Fruit fly (Drosophila melanogaster) whole organism, embryonic: ENCODE measurements around the gene CG12310.
A peak's percentile ranks its signal among the peaks of the same experiment; 100 is the strongest.

Experiments used
- ATbp ChIP-seq: fragments of 200-800 bp; sonication (Bioruptor generic); optimal IDR thresholded peaks from 2 replicates; lab custom pipeline; 2017; ENCODE audit warnings: missing biosample characterization, mild to moderate bottlenecking, missing genetic modification characterization, missing genetic modification reagents
- Aef1 ChIP-seq: fragments of 200-800 bp; sonication (Bioruptor generic); IDR thresholded peaks from 3 replicates; pipeline ENCODE4 v1.3.6; 2022; ENCODE audit warnings: missing biosample characterization, missing genetic modification characterization
- Atf6 ChIP-seq: fragments of 200-800 bp; sonication (Bioruptor generic); IDR thresholded peaks from 2 replicates; pipeline ENCODE4 v1.3.6; 2022; ENCODE audit warnings: missing biosample characterization, missing genetic modification characterization
- B-H2 ChIP-seq: fragments of 200-800 bp; sonication (Bioruptor generic); optimal IDR thresholded peaks from 2 replicates; lab custom pipeline; 2018; ENCODE audit warnings: missing biosample characterization, mild to moderate bottlenecking, missing genetic modification characterization
- CG1233 ChIP-seq: fragments of 200-800 bp; sonication (Bioruptor generic); optimal IDR thresholded peaks from 4 replicates; lab custom pipeline; 2018; ENCODE audit warnings: missing biosample characterization, mild to moderate bottlenecking, missing genetic modification characterization
- CG12744 ChIP-seq: fragments of 200-800 bp; sonication (Bioruptor generic); optimal IDR thresholded peaks from 2 replicates; lab custom pipeline; 2016; ENCODE audit warnings: missing biosample characterization, missing genetic modification characterization
- CG14667 ChIP-seq: fragments of 200-800 bp; sonication (Bioruptor generic); IDR thresholded peaks from 2 replicates; pipeline ENCODE4 v1.3.6; 2022; ENCODE audit warnings: missing biosample characterization, missing genetic modification characterization
- CG1603 ChIP-seq: fragments of 200-800 bp; sonication (Bioruptor generic); optimal IDR thresholded peaks from 2 replicates; lab custom pipeline; 2019; ENCODE audit warnings: missing biosample characterization, mild to moderate bottlenecking, missing genetic modification characterization, moderate library complexity
- CG16815 ChIP-seq: fragments of 200-800 bp; sonication (Bioruptor generic); optimal IDR thresholded peaks from 3 replicates; lab custom pipeline; 2017; ENCODE audit warnings: missing biosample characterization, mild to moderate bottlenecking, missing genetic modification characterization
- CG17802 ChIP-seq: fragments of 200-800 bp; sonication (Bioruptor generic); optimal IDR thresholded peaks from 2 replicates; lab custom pipeline; 2018; ENCODE audit warnings: missing biosample characterization, mild to moderate bottlenecking, missing genetic modification characterization, moderate library complexity
- CG1792 ChIP-seq: fragments of 200-800 bp; sonication (Bioruptor generic); optimal IDR thresholded peaks from 2 replicates; lab custom pipeline; 2016; ENCODE audit warnings: missing biosample characterization, missing genetic modification characterization
- CG18764 ChIP-seq: fragments of 200-800 bp; sonication (Bioruptor generic); optimal IDR thresholded peaks from 3 replicates; lab custom pipeline; 2016; ENCODE audit warnings: missing biosample characterization, missing genetic modification characterization
- CG2202 ChIP-seq: fragments of 200-800 bp; sonication (Bioruptor generic); optimal IDR thresholded peaks from 2 replicates; lab custom pipeline; 2018; ENCODE audit warnings: missing biosample characterization, mild to moderate bottlenecking, missing genetic modification characterization
- CG3281 ChIP-seq: fragments of 200-800 bp; sonication (Bioruptor generic); optimal IDR thresholded peaks from 3 replicates; lab custom pipeline; 2017; ENCODE audit warnings: missing biosample characterization, mild to moderate bottlenecking, missing genetic modification characterization
- CG4617 ChIP-seq: fragments of 200-800 bp; sonication (Bioruptor generic); optimal IDR thresholded peaks from 3 replicates; lab custom pipeline; 2016; ENCODE audit warnings: missing biosample characterization, missing genetic modification characterization, borderline replicate concordance
- CG6175 ChIP-seq: fragments of 200-800 bp; sonication (Bioruptor generic); IDR thresholded peaks from 3 replicates; pipeline ENCODE4 v1.3.6; 2022; ENCODE audit warnings: missing biosample characterization, missing genetic modification characterization
- CG6813 ChIP-seq: fragments of 200-800 bp; sonication (Bioruptor generic); optimal IDR thresholded peaks from 2 replicates; lab custom pipeline; 2017; ENCODE audit warnings: missing biosample characterization, missing genetic modification characterization, mild to moderate bottlenecking, moderate library complexity, missing genetic modification reagents
- CG6854 ChIP-seq: fragments of 200-800 bp; sonication (Bioruptor generic); optimal IDR thresholded peaks from 3 replicates; lab custom pipeline; 2017; ENCODE audit warnings: missing biosample characterization, mild to moderate bottlenecking, missing genetic modification characterization
- CG7271 ChIP-seq: fragments of 200-800 bp; sonication (Bioruptor generic); optimal IDR thresholded peaks from 2 replicates; lab custom pipeline; 2018; ENCODE audit warnings: missing biosample characterization, mild to moderate bottlenecking, missing genetic modification characterization, moderate library complexity
- CG7839 ChIP-seq: fragments of 200-800 bp; sonication (Bioruptor generic); optimal IDR thresholded peaks from 3 replicates; lab custom pipeline; 2018; ENCODE audit warnings: missing biosample characterization, mild to moderate bottlenecking, missing genetic modification characterization, moderate library complexity
- Dbx ChIP-seq: fragments of 200-800 bp; sonication (Bioruptor generic); IDR thresholded peaks from 3 replicates; pipeline ENCODE4 v1.3.6; 2022; ENCODE audit warnings: missing biosample characterization, missing genetic modification characterization
- Fer1 ChIP-seq: fragments of 200-800 bp; sonication (Bioruptor generic); optimal IDR thresholded peaks from 2 replicates; lab custom pipeline; 2017; ENCODE audit warnings: missing biosample characterization, mild to moderate bottlenecking, missing genetic modification characterization
- Fer2 ChIP-seq: fragments of 200-800 bp; sonication (Bioruptor generic); optimal IDR thresholded peaks from 2 replicates; lab custom pipeline; 2018; ENCODE audit warnings: missing biosample characterization, mild to moderate bottlenecking, missing genetic modification characterization, moderate library complexity
- Fer3 ChIP-seq: fragments of 200-800 bp; sonication (Bioruptor generic); optimal IDR thresholded peaks from 2 replicates; lab custom pipeline; 2018; ENCODE audit warnings: missing biosample characterization, mild to moderate bottlenecking, missing genetic modification characterization, moderate library complexity
- HLH3B ChIP-seq: fragments of 200-800 bp; sonication (Bioruptor generic); IDR thresholded peaks from 2 replicates; pipeline ENCODE4 v1.3.6; 2022; ENCODE audit warnings: missing biosample characterization, missing genetic modification characterization
- HLH4C ChIP-seq: fragments of 200-800 bp; sonication (Bioruptor generic); IDR thresholded peaks from 3 replicates; pipeline ENCODE4 v1.3.6; 2022; ENCODE audit warnings: missing biosample characterization, missing genetic modification characterization; ENCODE audit not compliant: partially characterized antibody
- HmgZ ChIP-seq: fragments of 200-800 bp; sonication (Bioruptor generic); optimal IDR thresholded peaks from 2 replicates; lab custom pipeline; 2018; ENCODE audit warnings: missing biosample characterization, mild to moderate bottlenecking, missing genetic modification characterization
- NC2α ChIP-seq: fragments of 200-800 bp; sonication (Bioruptor generic); optimal IDR thresholded peaks from 2 replicates; lab custom pipeline; 2016; ENCODE audit warnings: missing biosample characterization, missing genetic modification characterization
- Sry-β ChIP-seq: fragments of 200-800 bp; sonication (Bioruptor generic); optimal IDR thresholded peaks from 2 replicates; lab custom pipeline; 2018; ENCODE audit warnings: missing biosample characterization, mild to moderate bottlenecking, missing genetic modification characterization, moderate library complexity
- Sry-δ ChIP-seq: fragments of 200-800 bp; sonication (Bioruptor generic); optimal IDR thresholded peaks from 2 replicates; lab custom pipeline; 2016; ENCODE audit warnings: missing biosample characterization, missing genetic modification characterization
- aop ChIP-seq: fragments of 200-800 bp; sonication (Bioruptor generic); IDR thresholded peaks from 2 replicates; pipeline ENCODE4 v1.3.6; 2022; ENCODE audit warnings: missing biosample characterization, missing genetic modification characterization
- br ChIP-seq: fragments of >200 bp; optimal IDR thresholded peaks from 2 replicates; lab custom pipeline; 2017
- cwo ChIP-seq: fragments of 200-800 bp; sonication (Bioruptor generic); optimal IDR thresholded peaks from 3 replicates; lab custom pipeline; 2017; ENCODE audit warnings: missing biosample characterization, missing genetic modification characterization, mild to moderate bottlenecking, moderate library complexity, missing genetic modification reagents
- dysf ChIP-seq: fragments of 200-800 bp; sonication (Bioruptor generic); IDR thresholded peaks from 3 replicates; pipeline ENCODE4 v1.3.6; 2022; ENCODE audit warnings: missing biosample characterization, missing genetic modification characterization
- gcm2 ChIP-seq: fragments of 200-800 bp; sonication (Bioruptor generic); optimal IDR thresholded peaks from 2 replicates; lab custom pipeline; 2016; ENCODE audit warnings: missing biosample characterization, missing genetic modification characterization
- jing ChIP-seq: fragments of 200-800 bp; sonication (Bioruptor generic); optimal IDR thresholded peaks from 2 replicates; lab custom pipeline; 2018; ENCODE audit warnings: missing biosample characterization, mild to moderate bottlenecking, missing genetic modification characterization
- kah ChIP-seq: fragments of 200-800 bp; sonication (Bioruptor generic); optimal IDR thresholded peaks from 2 replicates; lab custom pipeline; 2018; ENCODE audit warnings: missing biosample characterization, mild to moderate bottlenecking, missing genetic modification characterization
- kni ChIP-seq: fragments of 200-800 bp; sonication (Bioruptor generic); optimal IDR thresholded peaks from 3 replicates; lab custom pipeline; 2017; ENCODE audit warnings: mild to moderate bottlenecking, missing biosample characterization, missing genetic modification reagents, missing genetic modification characterization
- lab ChIP-seq: fragments of 200-800 bp; sonication (Bioruptor generic); optimal IDR thresholded peaks from 3 replicates; lab custom pipeline; 2017; ENCODE audit warnings: missing biosample characterization, missing genetic modification characterization, mild to moderate bottlenecking, moderate library complexity, missing genetic modification reagents
- nom ChIP-seq: fragments of 200-800 bp; sonication (Bioruptor generic); optimal IDR thresholded peaks from 2 replicates; lab custom pipeline; 2017; ENCODE audit warnings: missing biosample characterization, missing genetic modification characterization, mild to moderate bottlenecking, moderate library complexity, missing genetic modification reagents
- onecut ChIP-seq: fragments of 200-800 bp; sonication (Bioruptor generic); IDR thresholded peaks from 2 replicates; pipeline ENCODE4 v1.3.6; 2022; ENCODE audit warnings: missing biosample characterization, missing genetic modification characterization
- pho ChIP-seq: fragments of 200-800 bp; sonication (Bioruptor generic); optimal IDR thresholded peaks from 2 replicates; lab custom pipeline; 2016; ENCODE audit warnings: missing biosample characterization, missing genetic modification characterization
- pzg ChIP-seq: fragments of 200-800 bp; sonication (Bioruptor generic); optimal IDR thresholded peaks from 3 replicates; lab custom pipeline; 2018; ENCODE audit warnings: missing biosample characterization, mild to moderate bottlenecking, missing genetic modification characterization, moderate library complexity
- salm ChIP-seq: fragments of 200-800 bp; sonication (Bioruptor generic); optimal IDR thresholded peaks from 2 replicates; lab custom pipeline; 2018; ENCODE audit warnings: missing biosample characterization, mild to moderate bottlenecking, missing genetic modification characterization
- sc ChIP-seq, 3 experiments: fragments of >200 bp in 2 of 3; fragments of 200-800 bp in 1 of 3; sonication (Bioruptor generic) in 1 of 3; optimal IDR thresholded peaks; 2 replicates in 2 of 3; 3 replicates in 1 of 3; lab custom pipeline; 2017; ENCODE audit warnings: mild to moderate bottlenecking in 1 of 3, missing biosample characterization in 1 of 3, missing genetic modification characterization in 1 of 3, missing genetic modification reagents in 1 of 3
- stwl ChIP-seq: fragments of 200-800 bp; sonication (Bioruptor generic); optimal IDR thresholded peaks from 3 replicates; lab custom pipeline; 2018; ENCODE audit warnings: missing biosample characterization, mild to moderate bottlenecking, missing genetic modification characterization, moderate library complexity
- sug ChIP-seq: fragments of 200-800 bp; optimal IDR thresholded peaks from 2 replicates; lab custom pipeline; 2019; ENCODE audit warnings: missing biosample characterization, mild to moderate bottlenecking, missing genetic modification characterization, moderate library complexity
- toy ChIP-seq: fragments of 200-800 bp; sonication (Bioruptor generic); IDR thresholded peaks from 2 replicates; pipeline ENCODE4 v1.3.6; 2022; ENCODE audit warnings: missing biosample characterization, missing genetic modification characterization
- zf30C ChIP-seq: fragments of 200-800 bp; sonication (Bioruptor generic); optimal IDR thresholded peaks from 3 replicates; lab custom pipeline; 2018; ENCODE audit warnings: missing biosample characterization, mild to moderate bottlenecking, missing genetic modification characterization

Gene CG12310

dm6 chr3L:15011638-15012335, 38.8 kb downstream of the CG12310 start (continued):
- TF ChIP-seq CG17802 (tag; lab: Kevin White, UChicago) = peak; percentile 22
- peak; percentile 81 for TF ChIP-seq lab (GFP tag; lab: Kevin White, UChicago)
- TF ChIP-seq sc (optimal IDR thresholded peaks at IDR 0.05; lab: Kevin White, UChicago) = no peak
- peak; percentile 20 for TF ChIP-seq sc (GFP tag; optimal IDR thresholded peaks at IDR 0.05; lab: Kevin White, UChicago)
- no peak for TF ChIP-seq pzg
- peak; percentile 72 for TF ChIP-seq HLH3B
- TF ChIP-seq aop = no peak
- peak; percentile 74 for TF ChIP-seq Fer1 (GFP tag; lab: Kevin White, UChicago)
- TF ChIP-seq Sry-β (GFP tag; lab: Kevin White, UChicago) = no peak
- no peak for TF ChIP-seq kni (GFP tag; lab: Kevin White, UChicago)
- no peak for TF ChIP-seq NC2α
- TF ChIP-seq Fer2 (tag; lab: Kevin White, UChicago) = peak; percentile 53
- TF ChIP-seq CG2202 (tag; lab: Kevin White, UChicago) = peak; percentile 36
- TF ChIP-seq kah (GFP tag; lab: Kevin White, UChicago) = peak; percentile 53
- TF ChIP-seq gcm2 = no peak
- peak; percentile 40 for TF ChIP-seq jing (GFP tag; lab: Kevin White, UChicago)
- TF ChIP-seq CG1233 (GFP tag; lab: Kevin White, UChicago) = peak; percentile 74
- TF ChIP-seq pho (GFP tag; lab: Kevin White, UChicago) = no peak
- TF ChIP-seq CG3281 (GFP tag; lab: Kevin White, UChicago) = peak; percentile 56
- peak; percentile 52 for TF ChIP-seq sug (tag; lab: Kevin White, UChicago)
- peak; percentile 52 for TF ChIP-seq Aef1
- TF ChIP-seq CG16815 (GFP tag; lab: Kevin White, UChicago) = peak; percentile 41
- TF ChIP-seq salm (tag; lab: Kevin White, UChicago) = peak; percentile 74
- TF ChIP-seq dysf = peak; percentile 68
- peak; percentile 63 for TF ChIP-seq zf30C (GFP tag; lab: Kevin White, UChicago)
- peak; percentile 88 for TF ChIP-seq CG7839 (tag; lab: Kevin White, UChicago)
- TF ChIP-seq HLH4C (GFP tag; lab: Robert Waterston, UW) = no peak
- peak; percentile 55 for TF ChIP-seq nom (GFP tag; lab: Kevin White, UChicago)
- peak; percentile 69 for TF ChIP-seq onecut (GFP tag; lab: Robert Waterston, UW)
- peak; percentile 72 for TF ChIP-seq ATbp (GFP tag; lab: Kevin White, UChicago)
- peak; percentile 65 for TF ChIP-seq CG6813 (GFP tag; lab: Kevin White, UChicago)
- peak; percentile 18 for TF ChIP-seq CG4617
- TF ChIP-seq CG12744 (GFP tag; lab: Kevin White, UChicago) = no peak
- TF ChIP-seq CG6175 (GFP tag; lab: Robert Waterston, UW) = no peak
- TF ChIP-seq CG14667 (GFP tag; lab: Robert Waterston, UW) = peak; percentile 39; the same call in 1 of the 2 replicates
- 0 out of 3 replicates have a peak, but pooled peaks have one; percentile 18 for TF ChIP-seq Dbx (GFP tag; lab: Robert Waterston, UW)
- peak; percentile 62 for TF ChIP-seq CG1792 (GFP tag; lab: Kevin White, UChicago)
- TF ChIP-seq HmgZ (tag; lab: Kevin White, UChicago) = peak; percentile 45
- peak; percentile 48 for TF ChIP-seq CG18764 (GFP tag; lab: Kevin White, UChicago)
- TF ChIP-seq B-H2 = no peak
- no peak for TF ChIP-seq br
- peak; percentile 74 for TF ChIP-seq Atf6 (GFP tag; lab: Robert Waterston, UW)
- no peak for TF ChIP-seq stwl (tag; lab: Kevin White, UChicago)
- peak; percentile 30 for TF ChIP-seq CG6854 (GFP tag; lab: Kevin White, UChicago)
- peak; percentile 37 for TF ChIP-seq CG1603
- TF ChIP-seq Fer3 (tag; lab: Kevin White, UChicago) = peak; percentile 75
- no peak for TF ChIP-seq toy (GFP tag; lab: Robert Waterston, UW)
- TF ChIP-seq CG7271 (tag; lab: Kevin White, UChicago) = peak; percentile 16
- TF ChIP-seq cwo (GFP tag; lab: Kevin White, UChicago) = peak; percentile 67
- no peak for TF ChIP-seq Sry-δ (GFP tag; lab: Kevin White, UChicago)
